Fruit fly (Drosophila melanogaster): ENCODE measurements around the gene Bin1.

The Bin1 gene

dm6 chr3R:16209714-16210553 is 20.6 kb upstream of the Bin1 start (continued):
- TF ChIP-seq CG3919 (GFP tag; optimal IDR thresholded peaks at IDR 0.05), result peak; percentile 75
- TF ChIP-seq Hr38 (GFP tag; optimal IDR thresholded peaks at IDR 0.05), result no peak
- TF ChIP-seq CG31627 (GFP tag; optimal IDR thresholded peaks at IDR 0.05), result peak; percentile 59
- TF ChIP-seq Ets96B (tag; optimal IDR thresholded peaks at IDR 0.05), result peak; percentile 91
- peak; percentile 80 for TF ChIP-seq esn (GFP tag; optimal IDR thresholded peaks at IDR 0.05)
- peak; percentile 84 for TF ChIP-seq spab (GFP tag; optimal IDR thresholded peaks at IDR 0.05)
- TF ChIP-seq CG8632 (GFP tag; optimal IDR thresholded peaks at IDR 0.05), result peak; percentile 84
- TF ChIP-seq Gug (GFP tag; IDR thresholded peaks at IDR 0.05), result no peak
- no peak for TF ChIP-seq fkh (GFP tag; optimal IDR thresholded peaks at IDR 0.05)
- peak; percentile 56 for TF ChIP-seq Sox14 (GFP tag; optimal IDR thresholded peaks at IDR 0.05)
- peak; percentile 58 to 90 for TF ChIP-seq ss (GFP tag; optimal IDR thresholded peaks at IDR 0.05)
- TF ChIP-seq CG6792 (GFP tag; optimal IDR thresholded peaks at IDR 0.05), result peak; percentile 70
- TF ChIP-seq CG8319 (GFP tag; optimal IDR thresholded peaks at IDR 0.05), result peak; percentile 26
- TF ChIP-seq CG34406 (GFP tag; optimal IDR thresholded peaks at IDR 0.05), result peak; percentile 85
- TF ChIP-seq salr (GFP tag; optimal IDR thresholded peaks at IDR 0.05), result peak; percentile 44 to 75
- no peak for TF ChIP-seq CG1621 (tag; optimal IDR thresholded peaks at IDR 0.05)

- TF ChIP-seq Met (GFP tag; optimal IDR thresholded peaks at IDR 0.05) (peak; percentile 61), CG10669 (GFP tag; optimal IDR thresholded peaks at IDR 0.05) (peak; percentile 75), Hr39 (GFP tag; optimal IDR thresholded peaks at IDR 0.05) (peak; percentile 60), CG8119 (GFP tag; IDR thresholded peaks at IDR 0.05) (peak; percentile 36; the same call in 2 of the 3 replicates), CG11902 (GFP tag; optimal IDR thresholded peaks at IDR 0.05) (peak; percentile 35), topi (GFP tag; optimal IDR thresholded peaks at IDR 0.05) (peak; percentile 47), CG4318 (GFP tag; optimal IDR thresholded peaks at IDR 0.05) (peak; percentile 80), Sox15 (GFP tag; optimal IDR thresholded peaks at IDR 0.05) (peak; percentile 60), net (GFP tag; optimal IDR thresholded peaks at IDR 0.05) (peak; percentile 1), Sox102F (GFP tag; optimal IDR thresholded peaks at IDR 0.05) (peak; percentile 46), Smox (GFP tag; optimal IDR thresholded peaks at IDR 0.05) (peak; percentile 51), vri (GFP tag; optimal IDR thresholded peaks at IDR 0.05) (no peak), Gug (GFP tag; IDR thresholded peaks at IDR 0.05) (no peak), dac (GFP tag; optimal IDR thresholded peaks at IDR 0.05) (no peak), CG6792 (GFP tag; optimal IDR thresholded peaks at IDR 0.05) (peak; percentile 6), salr (GFP tag; optimal IDR thresholded peaks at IDR 0.05) (peak; percentile 35 to 87), lz (GFP tag; optimal IDR thresholded peaks at IDR 0.05) (peak; percentile 54), CG8632 (GFP tag; optimal IDR thresholded peaks at IDR 0.05) (peak; percentile 81), cyc (GFP tag; optimal IDR thresholded peaks at IDR 0.05) (peak; percentile 51), CG34406 (GFP tag; optimal IDR thresholded peaks at IDR 0.05) (peak; percentile 73), ss (GFP tag; optimal IDR thresholded peaks at IDR 0.05) (peak; percentile 48 to 73), CG8319 (GFP tag; optimal IDR thresholded peaks at IDR 0.05) (no peak), CG32006 (GFP tag; optimal IDR thresholded peaks at IDR 0.05) (peak; percentile 88), Ets21C (GFP tag; optimal IDR thresholded peaks at IDR 0.05) (no peak), Lpt (GFP tag; optimal IDR thresholded peaks at IDR 0.05) (no peak), fd85E (GFP tag; optimal IDR thresholded peaks at IDR 0.05) (no peak), CG3032 (tag; optimal IDR thresholded peaks at IDR 0.05) (peak; percentile 88), spab (GFP tag; optimal IDR thresholded peaks at IDR 0.05) (peak; percentile 87), CG6276 (GFP tag; optimal IDR thresholded peaks at IDR 0.05) (peak; percentile 52), achi (GFP tag; optimal IDR thresholded peaks at IDR 0.05) (peak; percentile 81), Eip75B (GFP tag; optimal IDR thresholded peaks at IDR 0.05) (peak; percentile 55), Eip93F (GFP tag; optimal IDR thresholded peaks at IDR 0.05) (no peak), eg (GFP tag; IDR thresholded peaks at IDR 0.05) (peak; percentile 29; the same call in 2 of the 3 replicates), Hr38 (GFP tag; optimal IDR thresholded peaks at IDR 0.05) (no peak), CG9139 (GFP tag; optimal IDR thresholded peaks at IDR 0.05) (peak; percentile 43), pdm3 (GFP tag; optimal IDR thresholded peaks at IDR 0.05) (peak; percentile 63), CG10631 (GFP tag; optimal IDR thresholded peaks at IDR 0.05) (peak; percentile 87), acj6 (GFP tag; optimal IDR thresholded peaks at IDR 0.05) (peak; percentile 77)
Measured at dm6 chr3R:16208924-16209713, 19.8 kb upstream of the Bin1 start.

All from whole organism, prepupa.